Fruit fly (Drosophila melanogaster) whole organism, embryonic: ENCODE results near the gene Cap-D3.

Experiments
- ATbp ChIP-seq: fragments of 200-800 bp; sonication (Bioruptor generic); optimal IDR thresholded peaks from 2 replicates; lab custom pipeline; 2017; ENCODE audit warnings: missing biosample characterization, mild to moderate bottlenecking, missing genetic modification characterization, missing genetic modification reagents
- CG10462 ChIP-seq: fragments of 200-800 bp; sonication (Bioruptor generic); optimal IDR thresholded peaks from 2 replicates; lab custom pipeline; 2016; ENCODE audit warnings: missing biosample characterization, missing genetic modification characterization
- CG14014 ChIP-seq: fragments of 200-800 bp; sonication (Bioruptor generic); IDR thresholded peaks from 2 replicates; pipeline ENCODE4 v1.3.6; 2022; ENCODE audit warnings: missing biosample characterization, missing genetic modification characterization
- CG15601 ChIP-seq: fragments of 200-800 bp; sonication (Bioruptor generic); optimal IDR thresholded peaks from 3 replicates; lab custom pipeline; 2019; ENCODE audit warnings: missing biosample characterization, mild to moderate bottlenecking, missing genetic modification characterization, moderate library complexity
- CG1602 ChIP-seq: fragments of 200-800 bp; sonication (Bioruptor generic); optimal IDR thresholded peaks from 3 replicates; lab custom pipeline; 2016; ENCODE audit warnings: missing biosample characterization, missing genetic modification characterization
- CG1647 ChIP-seq: fragments of 200-800 bp; sonication (Bioruptor generic); optimal IDR thresholded peaks from 3 replicates; lab custom pipeline; 2016; ENCODE audit warnings: missing biosample characterization, missing genetic modification characterization
- CG17568 ChIP-seq: fragments of 200-800 bp; sonication (Bioruptor generic); optimal IDR thresholded peaks from 2 replicates; lab custom pipeline; 2018; ENCODE audit warnings: missing biosample characterization, mild to moderate bottlenecking, missing genetic modification characterization, moderate library complexity
- CG1792 ChIP-seq: fragments of 200-800 bp; sonication (Bioruptor generic); optimal IDR thresholded peaks from 2 replicates; lab custom pipeline; 2016; ENCODE audit warnings: missing biosample characterization, missing genetic modification characterization
- CG18764 ChIP-seq: fragments of 200-800 bp; sonication (Bioruptor generic); optimal IDR thresholded peaks from 3 replicates; lab custom pipeline; 2016; ENCODE audit warnings: missing biosample characterization, missing genetic modification characterization
- CG2202 ChIP-seq: fragments of 200-800 bp; sonication (Bioruptor generic); optimal IDR thresholded peaks from 2 replicates; lab custom pipeline; 2018; ENCODE audit warnings: missing biosample characterization, mild to moderate bottlenecking, missing genetic modification characterization
- CG2875 ChIP-seq: fragments of 200-800 bp; sonication (Bioruptor generic); optimal IDR thresholded peaks from 2 replicates; lab custom pipeline; 2017; ENCODE audit warnings: missing biosample characterization, mild to moderate bottlenecking, missing genetic modification characterization, missing genetic modification reagents
- CG4820 ChIP-seq: fragments of 200-800 bp; sonication (Bioruptor generic); optimal IDR thresholded peaks from 3 replicates; lab custom pipeline; 2016; ENCODE audit warnings: missing biosample characterization, missing genetic modification characterization
- CG6765 ChIP-seq: fragments of 200-800 bp; sonication (Bioruptor generic); optimal IDR thresholded peaks from 3 replicates; lab custom pipeline; 2017; ENCODE audit warnings: missing biosample characterization, mild to moderate bottlenecking, missing genetic modification characterization
- CG8281 ChIP-seq: fragments of 200-800 bp; sonication (Bioruptor generic); optimal IDR thresholded peaks from 2 replicates; lab custom pipeline; 2018; ENCODE audit warnings: missing biosample characterization, mild to moderate bottlenecking, missing genetic modification characterization, moderate library complexity
- CG8478 ChIP-seq: fragments of >200 bp; optimal IDR thresholded peaks from 2 replicates; lab custom pipeline; 2018
- CG8765 ChIP-seq: fragments of 200-800 bp; sonication (Bioruptor generic); IDR thresholded peaks from 2 replicates; pipeline ENCODE4 v1.3.6; 2022; ENCODE audit warnings: missing biosample characterization, missing genetic modification characterization
- CG9932 ChIP-seq: fragments of 200-800 bp; sonication (Bioruptor generic); IDR thresholded peaks from 2 replicates; pipeline ENCODE4 v1.3.6; 2022; ENCODE audit warnings: missing biosample characterization, missing genetic modification characterization
- Gug ChIP-seq: fragments of 200-800 bp; sonication (Bioruptor generic); IDR thresholded peaks from 4 replicates; pipeline ENCODE4 v1.3.6; 2022; ENCODE audit warnings: missing biosample characterization, missing genetic modification characterization
- Hmr ChIP-seq: fragments of 200-800 bp; sonication (Bioruptor generic); optimal IDR thresholded peaks from 3 replicates; lab custom pipeline; 2017; ENCODE audit warnings: mild to moderate bottlenecking, missing biosample characterization, missing genetic modification reagents, missing genetic modification characterization
- Hsf ChIP-seq: fragments of 200-800 bp; sonication (Bioruptor generic); optimal IDR thresholded peaks from 3 replicates; lab custom pipeline; 2016; ENCODE audit warnings: missing biosample characterization, missing genetic modification characterization
- MESR4 ChIP-seq: fragments of 200-800 bp; sonication (Bioruptor generic); optimal IDR thresholded peaks from 2 replicates; lab custom pipeline; 2018; ENCODE audit warnings: missing biosample characterization, mild to moderate bottlenecking, missing genetic modification characterization, moderate library complexity
- MTF-1 ChIP-seq: fragments of 200-800 bp; sonication (Bioruptor generic); optimal IDR thresholded peaks from 2 replicates; lab custom pipeline; 2018; ENCODE audit warnings: missing biosample characterization, mild to moderate bottlenecking, missing genetic modification characterization, borderline replicate concordance
- Mad ChIP-seq: fragments of 200-800 bp; sonication (Bioruptor generic); optimal IDR thresholded peaks from 2 replicates; lab custom pipeline; 2016; ENCODE audit warnings: missing biosample characterization, missing genetic modification characterization
- NC2β ChIP-seq: fragments of 200-800 bp; sonication (Bioruptor generic); optimal IDR thresholded peaks from 2 replicates; lab custom pipeline; 2016; ENCODE audit warnings: missing biosample characterization, missing genetic modification characterization
- Optix ChIP-seq: fragments of 200-800 bp; sonication (Bioruptor generic); IDR thresholded peaks from 3 replicates; pipeline ENCODE4 v1.3.6; 2022; ENCODE audit warnings: missing biosample characterization, missing genetic modification characterization
- Ptx1 ChIP-seq: fragments of 200-800 bp; sonication (Bioruptor generic); IDR thresholded peaks from 2 replicates; pipeline ENCODE4 v1.3.6; 2022; ENCODE audit warnings: missing biosample characterization, missing genetic modification characterization
- Rx ChIP-seq: fragments of 200-800 bp; sonication (Bioruptor generic); IDR thresholded peaks from 2 replicates; pipeline ENCODE4 v1.3.6; 2022; ENCODE audit warnings: missing biosample characterization, missing genetic modification characterization
- Six4 ChIP-seq: fragments of 200-800 bp; sonication (Bioruptor generic); optimal IDR thresholded peaks from 2 replicates; lab custom pipeline; 2016; ENCODE audit warnings: missing biosample characterization, missing genetic modification characterization
- Usf ChIP-seq: fragments of 200-800 bp; sonication (Bioruptor generic); optimal IDR thresholded peaks from 2 replicates; lab custom pipeline; 2017; ENCODE audit warnings: missing genotype, missing biosample characterization, missing genetic modification characterization
- ase ChIP-seq: fragments of 200-800 bp; sonication (Bioruptor generic); IDR thresholded peaks from 3 replicates; pipeline ENCODE4 v1.3.6; 2022; ENCODE audit warnings: missing biosample characterization, missing genetic modification characterization
- bcd ChIP-seq: fragments of 200-800 bp; sonication (Bioruptor generic); optimal IDR thresholded peaks from 2 replicates; lab custom pipeline; 2017; ENCODE audit warnings: missing biosample characterization, mild to moderate bottlenecking, missing genetic modification characterization
- bigmax ChIP-seq: fragments of 200-800 bp; sonication (Bioruptor generic); optimal IDR thresholded peaks from 2 replicates; lab custom pipeline; 2018; ENCODE audit warnings: missing biosample characterization, mild to moderate bottlenecking, missing genetic modification characterization
- chif ChIP-seq, 2 experiments: fragments of 200-800 bp; sonication (Bioruptor generic); optimal IDR thresholded peaks; 3 replicates each; lab custom pipeline; 2016; ENCODE audit warnings: missing biosample characterization in 2 of 2, missing genetic modification characterization in 2 of 2
- disco-r ChIP-seq: fragments of 200-800 bp; sonication (Bioruptor generic); optimal IDR thresholded peaks from 2 replicates; lab custom pipeline; 2016; ENCODE audit warnings: missing biosample characterization, missing genetic modification characterization
- dmrt11E ChIP-seq: fragments of 200-800 bp; sonication (Bioruptor generic); optimal IDR thresholded peaks from 3 replicates; lab custom pipeline; 2018; ENCODE audit warnings: missing biosample characterization, mild to moderate bottlenecking, missing genetic modification characterization, moderate library complexity
- ems ChIP-seq: fragments of 200-800 bp; sonication (Bioruptor generic); optimal IDR thresholded peaks from 3 replicates; lab custom pipeline; 2016; ENCODE audit warnings: missing biosample characterization, missing genetic modification characterization
- fd96Cb ChIP-seq: fragments of 200-800 bp; sonication (Bioruptor generic); optimal IDR thresholded peaks from 2 replicates; lab custom pipeline; 2018; ENCODE audit warnings: missing biosample characterization, mild to moderate bottlenecking, missing genetic modification characterization, moderate library complexity
- fu2 ChIP-seq: fragments of 200-800 bp; sonication (Bioruptor generic); optimal IDR thresholded peaks from 2 replicates; lab custom pipeline; 2016; ENCODE audit warnings: missing biosample characterization, missing genetic modification characterization
- grau ChIP-seq: fragments of 200-800 bp; optimal IDR thresholded peaks from 3 replicates; lab custom pipeline; 2019; ENCODE audit warnings: missing biosample characterization, mild to moderate bottlenecking, missing genetic modification characterization, moderate library complexity
- hkb ChIP-seq, 2 experiments: fragments of 200-800 bp in 1 of 2; fragments of >200 bp in 1 of 2; sonication (Bioruptor generic) in 1 of 2; IDR thresholded peaks in 1 of 2; optimal IDR thresholded peaks in 1 of 2; 2 replicates each; pipeline versions ENCODE4 v1.3.6 to Lab custom; 2017 to 2022; ENCODE audit warnings: missing biosample characterization in 1 of 2, missing genetic modification characterization in 1 of 2
- lab ChIP-seq: fragments of 200-800 bp; sonication (Bioruptor generic); optimal IDR thresholded peaks from 3 replicates; lab custom pipeline; 2017; ENCODE audit warnings: missing biosample characterization, missing genetic modification characterization, mild to moderate bottlenecking, moderate library complexity, missing genetic modification reagents
- otp ChIP-seq: fragments of 200-800 bp; sonication (Bioruptor generic); IDR thresholded peaks from 3 replicates; pipeline ENCODE4, ENCODE4 v1.3.6; 2022; ENCODE audit warnings: missing biosample characterization, missing genetic modification characterization
- p53 ChIP-seq: fragments of 200-800 bp; sonication (Bioruptor generic); optimal IDR thresholded peaks from 2 replicates; lab custom pipeline; 2016; ENCODE audit warnings: missing biosample characterization, missing genetic modification characterization
- psq ChIP-seq: fragments of 200-800 bp; sonication (Bioruptor generic); optimal IDR thresholded peaks from 2 replicates; lab custom pipeline; 2017; ENCODE audit warnings: missing biosample characterization, missing genetic modification characterization
- stc ChIP-seq: fragments of 200-800 bp; sonication (Bioruptor generic); IDR thresholded peaks from 2 replicates; pipeline ENCODE4 v1.3.6; 2022; ENCODE audit warnings: missing biosample characterization, missing genetic modification characterization
- tgo ChIP-seq: fragments of 200-800 bp; sonication (Bioruptor generic); IDR thresholded peaks from 3 replicates; pipeline ENCODE4 v1.3.6; 2022; ENCODE audit warnings: missing biosample characterization, missing genetic modification characterization
- tll ChIP-seq, 2 experiments: fragments of 200-800 bp in 1 of 2; fragments of >200 bp in 1 of 2; sonication (Bioruptor generic) in 1 of 2; optimal IDR thresholded peaks; 2 replicates each; lab custom pipeline; 2017 to 2019; ENCODE audit warnings: missing biosample characterization in 2 of 2, missing genetic modification characterization in 2 of 2, mild to moderate bottlenecking in 1 of 2, moderate library complexity in 1 of 2
- trem ChIP-seq: fragments of 200-800 bp; optimal IDR thresholded peaks from 3 replicates; lab custom pipeline; 2019; ENCODE audit warnings: missing biosample characterization, mild to moderate bottlenecking, missing genetic modification characterization, moderate library complexity
- tup ChIP-seq: fragments of 200-800 bp; sonication (Bioruptor generic); optimal IDR thresholded peaks from 2 replicates; lab custom pipeline; 2016; ENCODE audit warnings: missing biosample characterization, mild to moderate bottlenecking, missing genetic modification characterization, moderate library complexity
- zen ChIP-seq: fragments of 200-800 bp; sonication (Bioruptor generic); optimal IDR thresholded peaks from 3 replicates; lab custom pipeline; 2018; ENCODE audit warnings: missing biosample characterization, mild to moderate bottlenecking, missing genetic modification characterization, moderate library complexity

Gene Cap-D3

dm6 chr2L:5523848-5524473, 1.7 kb upstream of the Cap-D3 start, which contains the start of the genes Vps52 and Elp4 (continued):
- TF ChIP-seq hkb (optimal IDR thresholded peaks at IDR 0.05; lab: Kevin White, UChicago) (no peak), hkb (GFP tag; IDR thresholded peaks at IDR 0.05; lab: Robert Waterston, UW) (peak; percentile 65), bigmax (GFP tag; lab: Kevin White, UChicago) (no peak), CG10462 (GFP tag; lab: Kevin White, UChicago) (peak; percentile 8), CG8478 (lab: Kevin White, UChicago) (no peak), trem (tag; lab: Kevin White, UChicago) (peak; percentile 61), CG14014 (GFP tag; lab: Robert Waterston, UW) (peak; percentile 82), CG1792 (GFP tag; lab: Kevin White, UChicago) (peak; percentile 8), Rx (GFP tag; lab: Robert Waterston, UW) (no peak), stc (GFP tag; lab: Robert Waterston, UW) (peak; percentile 57), fu2 (GFP tag; lab: Kevin White, UChicago) (peak; percentile 59), fd96Cb (peak; percentile 73), CG2202 (tag; lab: Kevin White, UChicago) (no peak), MESR4 (GFP tag; lab: Kevin White, UChicago) (peak; percentile 24), CG1647 (GFP tag; lab: Kevin White, UChicago) (peak; percentile 45), zen (peak; percentile 71), Hsf (GFP tag; lab: Kevin White, UChicago) (peak; percentile 73), CG8281 (tag; lab: Kevin White, UChicago) (no peak), CG4820 (peak; percentile 54), MTF-1 (no peak), ATbp (GFP tag; lab: Kevin White, UChicago) (no peak), NC2β (peak; percentile 34), ems (GFP tag; lab: Kevin White, UChicago) (peak; percentile 16), CG8765 (GFP tag; lab: Robert Waterston, UW) (no peak), dmrt11E (peak; percentile 78), ase (peak; percentile 40; the same call in 1 of the 3 replicates), Gug (GFP tag; lab: Robert Waterston, UW) (no peak), disco-r (GFP tag; lab: Kevin White, UChicago) (no peak), Ptx1 (GFP tag; lab: Robert Waterston, UW) (peak; percentile 68), Mad (peak; percentile 12), CG1602 (peak; percentile 78), CG6765 (GFP tag; lab: Kevin White, UChicago) (peak; percentile 51), tup (GFP tag; lab: Kevin White, UChicago) (no peak), grau (tag; lab: Kevin White, UChicago) (peak; percentile 82), lab (GFP tag; lab: Kevin White, UChicago) (no peak), otp (GFP tag; lab: Robert Waterston, UW) (no peak), Hmr (GFP tag; lab: Kevin White, UChicago) (no peak), CG18764 (GFP tag; lab: Kevin White, UChicago) (peak; percentile 67), psq (GFP tag; lab: Kevin White, UChicago) (peak; percentile 68), Usf (GFP tag; lab: Kevin White, UChicago) (peak; percentile 44), CG15601 (tag; lab: Kevin White, UChicago) (peak; percentile 69), CG9932 (GFP tag; lab: Robert Waterston, UW) (peak; percentile 76), tll (GFP tag; optimal IDR thresholded peaks at IDR 0.05; lab: Kevin White, UChicago) (no peak), bcd (GFP tag; lab: Kevin White, UChicago) (peak; percentile 71), tgo (peak; percentile 79), p53 (GFP tag; lab: Kevin White, UChicago) (peak; percentile 48), CG17568 (no peak), Optix (GFP tag; lab: Robert Waterston, UW) (no peak), CG2875 (GFP tag; lab: Kevin White, UChicago) (peak; percentile 16), Six4 (peak; percentile 77), chif (GFP tag; optimal IDR thresholded peaks at IDR 0.05; lab: Kevin White, UChicago) (peak; percentile 43 to 57)
